Fruit fly (Drosophila melanogaster) whole organism, embryonic: Measurements from ENCODE around the gene CG7519.

Experiments
- ATbp ChIP-seq: fragments of 200-800 bp; sonication (Bioruptor generic); optimal IDR thresholded peaks from 2 replicates; lab custom pipeline; 2017; ENCODE audit warnings: missing biosample characterization, mild to moderate bottlenecking, missing genetic modification characterization, missing genetic modification reagents
- Awh ChIP-seq: fragments of 200-800 bp; sonication (Bioruptor generic); IDR thresholded peaks from 2 replicates; pipeline ENCODE4, ENCODE4 v1.3.6; 2022; ENCODE audit warnings: missing biosample characterization, missing genetic modification characterization
- Bgb ChIP-seq: fragments of 200-800 bp; sonication (Bioruptor generic); IDR thresholded peaks from 2 replicates; pipeline ENCODE4 v1.3.6; 2022; ENCODE audit warnings: missing biosample characterization, missing genetic modification characterization; ENCODE audit not compliant: partially characterized antibody
- CG10462 ChIP-seq: fragments of 200-800 bp; sonication (Bioruptor generic); optimal IDR thresholded peaks from 2 replicates; lab custom pipeline; 2016; ENCODE audit warnings: missing biosample characterization, missing genetic modification characterization
- CG12155 ChIP-seq: fragments of 200-800 bp; sonication (Bioruptor generic); optimal IDR thresholded peaks from 3 replicates; lab custom pipeline; 2016; ENCODE audit warnings: missing biosample characterization, missing genetic modification characterization
- CG15601 ChIP-seq: fragments of 200-800 bp; sonication (Bioruptor generic); optimal IDR thresholded peaks from 3 replicates; lab custom pipeline; 2019; ENCODE audit warnings: missing biosample characterization, mild to moderate bottlenecking, missing genetic modification characterization, moderate library complexity
- CG16813 ChIP-seq: fragments of 200-800 bp; sonication (Bioruptor generic); IDR thresholded peaks from 3 replicates; pipeline ENCODE4 v1.3.6; 2022; ENCODE audit warnings: missing biosample characterization, missing genetic modification characterization; ENCODE audit not compliant: partially characterized antibody
- CG16815 ChIP-seq: fragments of 200-800 bp; sonication (Bioruptor generic); optimal IDR thresholded peaks from 3 replicates; lab custom pipeline; 2017; ENCODE audit warnings: missing biosample characterization, mild to moderate bottlenecking, missing genetic modification characterization
- CG17359 ChIP-seq: fragments of 200-800 bp; sonication (Bioruptor generic); optimal IDR thresholded peaks from 3 replicates; lab custom pipeline; 2018; ENCODE audit warnings: missing biosample characterization, mild to moderate bottlenecking, missing genetic modification characterization, moderate library complexity
- CG17385 ChIP-seq: fragments of 200-800 bp; sonication (Bioruptor generic); optimal IDR thresholded peaks from 3 replicates; lab custom pipeline; 2018; ENCODE audit warnings: missing biosample characterization, mild to moderate bottlenecking, missing genetic modification characterization
- CG17802 ChIP-seq: fragments of 200-800 bp; sonication (Bioruptor generic); optimal IDR thresholded peaks from 2 replicates; lab custom pipeline; 2018; ENCODE audit warnings: missing biosample characterization, mild to moderate bottlenecking, missing genetic modification characterization, moderate library complexity
- CG18619 ChIP-seq: fragments of 200-800 bp; sonication (Bioruptor generic); optimal IDR thresholded peaks from 3 replicates; lab custom pipeline; 2017; ENCODE audit warnings: missing biosample characterization, mild to moderate bottlenecking, missing genetic modification characterization
- CG31224 ChIP-seq: fragments of 200-800 bp; sonication (Bioruptor generic); IDR thresholded peaks from 2 replicates; pipeline ENCODE4 v1.3.6; 2022; ENCODE audit warnings: missing biosample characterization, missing genetic modification characterization
- CG33213 ChIP-seq: fragments of 200-800 bp; sonication (Bioruptor generic); optimal IDR thresholded peaks from 3 replicates; lab custom pipeline; 2016; ENCODE audit warnings: missing biosample characterization, missing genetic modification characterization
- CG43689 ChIP-seq: fragments of 200-800 bp; sonication (Bioruptor generic); IDR thresholded peaks from 2 replicates; pipeline ENCODE4 v1.3.6; 2022; ENCODE audit warnings: missing biosample characterization, missing genetic modification characterization
- CG5953 ChIP-seq: fragments of 200-800 bp; sonication (Bioruptor generic); IDR thresholded peaks from 2 replicates; pipeline ENCODE4 v1.3.6; 2022; ENCODE audit warnings: missing biosample characterization, missing genetic modification characterization
- CG6654 ChIP-seq: fragments of 200-800 bp; sonication (Bioruptor generic); optimal IDR thresholded peaks from 2 replicates; lab custom pipeline; 2017; ENCODE audit warnings: missing biosample characterization, mild to moderate bottlenecking, missing genetic modification characterization
- CG6683 ChIP-seq: fragments of 200-800 bp; sonication (Bioruptor generic); optimal IDR thresholded peaks from 2 replicates; lab custom pipeline; 2017; ENCODE audit warnings: missing biosample characterization, mild to moderate bottlenecking, missing genetic modification characterization, missing genetic modification reagents
- CG6765 ChIP-seq: fragments of 200-800 bp; sonication (Bioruptor generic); optimal IDR thresholded peaks from 3 replicates; lab custom pipeline; 2017; ENCODE audit warnings: missing biosample characterization, mild to moderate bottlenecking, missing genetic modification characterization
- CG7839 ChIP-seq: fragments of 200-800 bp; sonication (Bioruptor generic); optimal IDR thresholded peaks from 3 replicates; lab custom pipeline; 2018; ENCODE audit warnings: missing biosample characterization, mild to moderate bottlenecking, missing genetic modification characterization, moderate library complexity
- CG8944 ChIP-seq: fragments of 200-800 bp; sonication (Bioruptor generic); optimal IDR thresholded peaks from 3 replicates; lab custom pipeline; 2016; ENCODE audit warnings: missing biosample characterization, missing genetic modification characterization
- CoRest ChIP-seq: fragments of 200-800 bp; sonication (Bioruptor generic); optimal IDR thresholded peaks from 3 replicates; lab custom pipeline; 2018; ENCODE audit warnings: missing biosample characterization, mild to moderate bottlenecking, missing genetic modification characterization, moderate library complexity
- Dip2 ChIP-seq: fragments of 200-800 bp; sonication (Bioruptor generic); IDR thresholded peaks from 2 replicates; pipeline ENCODE4 v1.3.6; 2022; ENCODE audit warnings: missing biosample characterization, missing genetic modification characterization
- Dll ChIP-seq: fragments of 200-800 bp; sonication (Bioruptor generic); IDR thresholded peaks from 4 replicates; pipeline ENCODE4 v1.3.6; 2022; ENCODE audit warnings: missing biosample characterization, missing genetic modification characterization; ENCODE audit not compliant: partially characterized antibody
- Dref ChIP-seq: fragments of 200-800 bp; sonication (Bioruptor generic); IDR thresholded peaks from 2 replicates; pipeline ENCODE4 v1.3.6; 2022; ENCODE audit warnings: missing biosample characterization, missing genetic modification characterization
- E2f2 ChIP-seq: fragments of 200-800 bp; sonication (Bioruptor generic); IDR thresholded peaks from 2 replicates; pipeline ENCODE4 v1.3.6; 2022; ENCODE audit warnings: missing biosample characterization, missing genetic modification characterization
- Gsc ChIP-seq: fragments of 200-800 bp; sonication (Bioruptor generic); IDR thresholded peaks from 2 replicates; pipeline ENCODE4 v1.3.6; 2022; ENCODE audit warnings: missing biosample characterization, missing genetic modification characterization
- HHEX ChIP-seq: fragments of 200-800 bp; sonication (Bioruptor generic); optimal IDR thresholded peaks from 3 replicates; lab custom pipeline; 2017; ENCODE audit warnings: missing biosample characterization, mild to moderate bottlenecking, missing genetic modification characterization, missing genetic modification reagents
- Lim3 ChIP-seq: fragments of 200-800 bp; sonication (Bioruptor generic); IDR thresholded peaks from 2 replicates; pipeline ENCODE4 v1.3.6; 2022; ENCODE audit warnings: missing biosample characterization, missing genetic modification characterization
- Max ChIP-seq: fragments of 200-800 bp; sonication (Bioruptor generic); optimal IDR thresholded peaks from 2 replicates; lab custom pipeline; 2016; ENCODE audit warnings: missing biosample characterization, mild to moderate bottlenecking, missing genetic modification characterization
- Nf-YA ChIP-seq: fragments of 200-800 bp; sonication (Bioruptor generic); IDR thresholded peaks from 2 replicates; pipeline ENCODE4 v1.3.6; 2022; ENCODE audit warnings: missing biosample characterization, missing genetic modification characterization
- Oli ChIP-seq: fragments of 200-800 bp; sonication (Bioruptor generic); optimal IDR thresholded peaks from 2 replicates; lab custom pipeline; 2018; ENCODE audit warnings: missing biosample characterization, mild to moderate bottlenecking, missing genetic modification characterization, moderate library complexity
- Ravus ChIP-seq: fragments of 200-800 bp; sonication (Bioruptor generic); IDR thresholded peaks from 2 replicates; pipeline ENCODE4 v1.3.6; 2022; ENCODE audit warnings: missing biosample characterization, missing genetic modification characterization
- Xrp1 ChIP-seq: fragments of 200-800 bp; sonication (Bioruptor generic); IDR thresholded peaks from 2 replicates; pipeline ENCODE4 v1.3.6; 2022; ENCODE audit warnings: missing biosample characterization, missing genetic modification characterization
- ac ChIP-seq: fragments of 200-800 bp; sonication (Bioruptor generic); optimal IDR thresholded peaks from 3 replicates; lab custom pipeline; 2017; ENCODE audit warnings: missing biosample characterization, mild to moderate bottlenecking, missing genetic modification characterization
- amos ChIP-seq: fragments of 200-800 bp; sonication (Bioruptor generic); IDR thresholded peaks from 2 replicates; pipeline ENCODE4 v1.3.6; 2022; ENCODE audit warnings: missing biosample characterization, missing genetic modification characterization; ENCODE audit not compliant: partially characterized antibody
- bsh ChIP-seq, 2 experiments: fragments of 200-800 bp; sonication (Bioruptor generic); optimal IDR thresholded peaks; 2 replicates each; lab custom pipeline; 2017 to 2018; ENCODE audit warnings: mild to moderate bottlenecking in 2 of 2, missing biosample characterization in 2 of 2, missing genetic modification characterization in 2 of 2, moderate library complexity in 1 of 2
- dan ChIP-seq: fragments of 200-800 bp; sonication (Bioruptor generic); IDR thresholded peaks from 2 replicates; pipeline ENCODE4 v1.3.6; 2022; ENCODE audit warnings: missing biosample characterization, missing genetic modification characterization
- en ChIP-seq: fragments of 200-800 bp; sonication (Bioruptor generic); optimal IDR thresholded peaks from 2 replicates; lab custom pipeline; 2016; ENCODE audit warnings: missing biosample characterization, missing genetic modification characterization
- gfzf ChIP-seq: fragments of 200-800 bp; sonication (Bioruptor generic); optimal IDR thresholded peaks from 2 replicates; lab custom pipeline; 2016; ENCODE audit warnings: missing biosample characterization, mild to moderate bottlenecking, missing genetic modification characterization, moderate library complexity
- kah ChIP-seq: fragments of 200-800 bp; sonication (Bioruptor generic); optimal IDR thresholded peaks from 2 replicates; lab custom pipeline; 2018; ENCODE audit warnings: missing biosample characterization, mild to moderate bottlenecking, missing genetic modification characterization
- lbe ChIP-seq: fragments of 200-800 bp; sonication (Bioruptor generic); optimal IDR thresholded peaks from 2 replicates; lab custom pipeline; 2016; ENCODE audit warnings: missing biosample characterization, mild to moderate bottlenecking, missing genetic modification characterization
- onecut ChIP-seq: fragments of 200-800 bp; sonication (Bioruptor generic); IDR thresholded peaks from 2 replicates; pipeline ENCODE4 v1.3.6; 2022; ENCODE audit warnings: missing biosample characterization, missing genetic modification characterization
- otp ChIP-seq: fragments of 200-800 bp; sonication (Bioruptor generic); IDR thresholded peaks from 3 replicates; pipeline ENCODE4, ENCODE4 v1.3.6; 2022; ENCODE audit warnings: missing biosample characterization, missing genetic modification characterization
- pum ChIP-seq: fragments of 200-800 bp; sonication (Bioruptor generic); optimal IDR thresholded peaks from 2 replicates; lab custom pipeline; 2016; ENCODE audit warnings: missing biosample characterization, missing genetic modification characterization
- pzg ChIP-seq: fragments of 200-800 bp; sonication (Bioruptor generic); optimal IDR thresholded peaks from 3 replicates; lab custom pipeline; 2018; ENCODE audit warnings: missing biosample characterization, mild to moderate bottlenecking, missing genetic modification characterization, moderate library complexity
- sima ChIP-seq: fragments of 200-800 bp; sonication (Bioruptor generic); optimal IDR thresholded peaks from 2 replicates; lab custom pipeline; 2016; ENCODE audit warnings: missing biosample characterization, missing genetic modification characterization
- tgo ChIP-seq: fragments of 200-800 bp; sonication (Bioruptor generic); IDR thresholded peaks from 3 replicates; pipeline ENCODE4 v1.3.6; 2022; ENCODE audit warnings: missing biosample characterization, missing genetic modification characterization
- tin ChIP-seq: fragments of 200-800 bp; sonication (Bioruptor generic); optimal IDR thresholded peaks from 3 replicates; lab custom pipeline; 2016; ENCODE audit warnings: missing biosample characterization, missing genetic modification characterization
- tx ChIP-seq: fragments of 200-800 bp; sonication (Bioruptor generic); optimal IDR thresholded peaks from 2 replicates; lab custom pipeline; 2016; ENCODE audit warnings: missing biosample characterization, missing genetic modification characterization
- zf30C ChIP-seq: fragments of 200-800 bp; sonication (Bioruptor generic); optimal IDR thresholded peaks from 3 replicates; lab custom pipeline; 2018; ENCODE audit warnings: missing biosample characterization, mild to moderate bottlenecking, missing genetic modification characterization

The CG7519 gene

DNA sequence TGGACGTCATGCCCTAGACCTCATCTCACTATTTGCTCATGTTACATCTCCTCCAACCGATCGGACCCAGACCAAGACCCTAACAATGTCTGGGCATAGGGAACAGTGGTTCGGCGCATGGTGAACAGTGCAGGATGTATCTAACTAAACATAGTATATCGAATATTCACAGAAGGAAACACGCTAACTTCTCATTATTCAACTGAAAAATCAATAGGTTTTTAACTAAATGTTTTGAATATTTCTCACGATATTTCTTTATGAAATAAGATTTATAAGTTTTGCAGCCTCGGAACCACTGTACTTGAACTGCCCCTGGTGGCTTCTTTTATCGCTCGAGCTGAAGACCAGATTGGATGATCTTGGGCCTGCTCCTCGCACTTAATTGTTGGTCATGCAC is 39.3 kb upstream of the CG7519 start (continued):
- TF ChIP-seq Gsc (GFP tag; lab: Robert Waterston, UW) (peak; percentile 41; the same call in 1 of the 2 replicates), CG6654 (GFP tag; lab: Kevin White, UChicago) (peak; percentile 6), Lim3 (GFP tag; lab: Robert Waterston, UW) (no peak), Bgb (GFP tag; lab: Robert Waterston, UW) (no peak), Awh (GFP tag; lab: Robert Waterston, UW) (no peak), CG17385 (peak; percentile 18), HHEX (GFP tag; lab: Kevin White, UChicago) (no peak), CG16813 (no peak), Dll (GFP tag; lab: Robert Waterston, UW) (no peak), gfzf (no peak), CG33213 (GFP tag; lab: Kevin White, UChicago) (peak; percentile 33), tgo (GFP tag; lab: Robert Waterston, UW) (peak; percentile 57; the same call in 2 of the 3 replicates), otp (GFP tag; lab: Robert Waterston, UW) (peak; percentile 65; the same call in 2 of the 3 replicates), CG8944 (no peak), Nf-YA (no peak), lbe (GFP tag; lab: Kevin White, UChicago) (no peak), CG31224 (0 out of 2 replicates have a peak, but pooled peaks have one; percentile 15), CG6765 (GFP tag; lab: Kevin White, UChicago) (no peak), bsh (GFP tag; optimal IDR thresholded peaks at IDR 0.05; lab: Kevin White, UChicago) (peak; percentile 32 to 84), Ravus (no peak), kah (GFP tag; lab: Kevin White, UChicago) (no peak), ATbp (GFP tag; lab: Kevin White, UChicago) (peak; percentile 52), CG16815 (GFP tag; lab: Kevin White, UChicago) (peak; percentile 70), CG5953 (GFP tag; lab: Robert Waterston, UW) (no peak), amos (no peak), dan (GFP tag; lab: Robert Waterston, UW) (peak; percentile 36; the same call in 1 of the 2 replicates), Max (GFP tag; lab: Kevin White, UChicago) (peak; percentile 43), tx (GFP tag; lab: Kevin White, UChicago) (no peak), CG17359 (tag; lab: Kevin White, UChicago) (peak; percentile 39), sima (no peak), tin (GFP tag; lab: Kevin White, UChicago) (peak; percentile 60), CG7839 (peak; percentile 59), Dref (GFP tag; lab: Robert Waterston, UW) (no peak), CoRest (tag; lab: Kevin White, UChicago) (peak; percentile 15), CG10462 (GFP tag; lab: Kevin White, UChicago) (peak; percentile 17), CG18619 (peak; percentile 9), E2f2 (0 out of 2 replicates have a peak, but pooled peaks have one; percentile 13), Dip2 (GFP tag; lab: Robert Waterston, UW) (no peak), CG17802 (tag; lab: Kevin White, UChicago) (no peak), pzg (GFP tag; lab: Kevin White, UChicago) (no peak), Xrp1 (GFP tag; lab: Robert Waterston, UW) (peak; percentile 89), en (GFP tag; lab: Kevin White, UChicago) (peak; percentile 28), CG12155 (peak; percentile 26), ac (GFP tag; lab: Kevin White, UChicago) (peak; percentile 76), zf30C (GFP tag; lab: Kevin White, UChicago) (no peak), Oli (tag; lab: Kevin White, UChicago) (peak; percentile 55), CG6683 (GFP tag; lab: Kevin White, UChicago) (no peak), CG15601 (tag; lab: Kevin White, UChicago) (peak; percentile 50), CG43689 (GFP tag; lab: Robert Waterston, UW) (no peak), onecut (GFP tag; lab: Robert Waterston, UW) (peak; percentile 28; the same call in 1 of the 2 replicates), pum (peak; percentile 56)
